Worm (Caenorhabditis elegans): Measurements from ENCODE around the gene eyg-1.
"Not testable (repeated sequence)": the region's sequence is repeated elsewhere in the genome, so short reads cannot be mapped to it uniquely, and the experiment has no call there.

eyg-1 gene

DNA sequence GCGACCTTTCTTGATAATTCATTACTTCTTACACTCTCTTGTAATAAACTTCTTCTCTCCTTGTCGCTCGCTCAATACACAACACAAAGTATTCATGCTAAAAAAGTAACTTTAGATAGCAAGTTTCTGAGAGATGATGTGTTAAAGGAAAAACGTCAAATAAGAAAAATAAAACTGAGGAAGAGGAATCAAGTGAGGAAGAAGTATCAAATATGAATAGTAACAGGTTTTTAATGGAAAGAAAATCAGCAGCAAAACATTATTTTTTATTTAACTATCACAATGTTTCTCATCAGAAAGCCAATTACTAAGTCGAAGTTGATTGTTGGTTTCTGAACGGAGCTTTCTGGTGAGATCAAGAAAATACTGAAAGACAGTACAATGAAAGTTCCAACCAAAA, 38.6 kb upstream of the eyg-1 start, which contains the start of gene chil-1:
TSS of gene chil-1 (minus strand) at position 101 of the 400 bp plus-strand sequence.
- not testable (repeated sequence) for TF ChIP-seq daf-8 (GFP tag; IDR thresholded peaks at IDR 0.05); fos-1 (tag; optimal IDR thresholded peaks at IDR 0.05); unc-62 (GFP tag; optimal IDR thresholded peaks at IDR 0.05 in 1 of 2); unc-62 (tag; optimal IDR thresholded peaks at IDR 0.05)

DNA sequence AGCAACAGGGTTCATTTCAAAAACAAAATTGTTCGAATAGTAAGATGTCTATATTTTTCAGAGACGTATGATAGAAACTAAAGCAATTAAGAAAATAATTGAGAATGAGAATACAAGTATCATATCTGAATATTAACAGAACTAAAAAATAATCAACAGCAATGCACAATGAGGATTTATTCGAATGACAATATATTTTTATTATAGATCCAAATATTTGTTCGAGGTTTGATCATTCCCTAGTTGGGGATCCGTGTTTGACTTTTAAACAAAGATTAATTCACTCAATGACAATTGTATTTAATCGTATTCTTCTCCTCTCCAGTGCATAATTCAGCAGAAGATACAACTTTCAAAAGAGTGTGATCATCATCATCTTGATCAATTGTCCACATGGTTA, 34.4 kb upstream of the eyg-1 start, which contains the start of gene C08H9.18:
TSS of gene C08H9.18 (minus strand) at position 101 of the 400 bp plus-strand sequence.
- TF ChIP-seq lin-39 (tag; optimal IDR thresholded peaks at IDR 0.05) = no peak
- no peak for TF ChIP-seq lim-7 (GFP tag; IDR thresholded peaks at IDR 0.05)
- no peak for TF ChIP-seq F44E2.7 (GFP tag; IDR thresholded peaks at IDR 0.05)
- no peak for TF ChIP-seq D1046.2 (GFP tag; IDR thresholded peaks at IDR 0.05)
- no peak for TF ChIP-seq daf-12 (tag; optimal IDR thresholded peaks at IDR 0.05)
- no peak for TF ChIP-seq F37D6.2 (tag; optimal IDR thresholded peaks at IDR 0.05)

DNA sequence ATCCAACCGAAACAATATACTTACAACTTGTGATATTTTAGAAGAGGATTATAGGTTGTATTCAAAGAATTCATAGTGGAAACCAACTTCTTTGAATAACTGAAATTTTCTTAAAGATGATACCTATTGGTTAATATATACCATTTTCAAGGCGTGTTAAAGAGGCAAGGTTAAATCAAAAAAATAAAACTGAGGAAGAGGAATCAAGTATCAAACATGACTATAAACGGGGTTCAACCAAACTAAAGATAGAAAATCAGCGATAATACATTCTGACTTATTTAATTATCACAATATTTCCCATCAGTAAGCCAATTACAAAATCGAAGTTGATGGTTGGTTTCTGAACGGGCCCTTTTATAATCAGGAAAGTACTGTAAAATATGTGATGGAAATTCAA, 33.6 kb upstream of the eyg-1 start, which contains the start of gene chil-3:
TSS of gene chil-3 (minus strand) at position 101 of the 400 bp plus-strand sequence.
- TF ChIP-seq unc-39 (tag; optimal IDR thresholded peaks at IDR 0.05) (no peak), nhr-42 (GFP tag; IDR thresholded peaks at IDR 0.05) (no peak), T26A8.4 (GFP tag; IDR thresholded peaks at IDR 0.05) (no peak), unc-62 (GFP tag; optimal IDR thresholded peaks at IDR 0.05 in 1 of 2) (no peak), unc-62 (tag; optimal IDR thresholded peaks at IDR 0.05) (no peak), fkh-10 (GFP tag; optimal IDR thresholded peaks at IDR 0.05) (no peak), F26F4.8 (GFP tag; conservative IDR thresholded peaks at IDR 0.05) (no peak), set-16 (GFP tag; IDR thresholded peaks at IDR 0.05) (no peak), hmg-1.1 (GFP tag; IDR thresholded peaks at IDR 0.05) (no peak), nhr-111 (GFP tag; optimal IDR thresholded peaks at IDR 0.05) (no peak), mxl-3 (GFP tag; optimal IDR thresholded peaks at IDR 0.05) (no peak), attf-4 (tag; optimal IDR thresholded peaks at IDR 0.05) (no peak), nhr-6 (tag; optimal IDR thresholded peaks at IDR 0.05) (no peak), rbr-2 (tag; optimal IDR thresholded peaks at IDR 0.05) (no peak), Y75B8A.6 (GFP tag; IDR thresholded peaks at IDR 0.05) (no peak), lin-15B (tag; optimal IDR thresholded peaks at IDR 0.05) (no peak), lim-7 (GFP tag; IDR thresholded peaks at IDR 0.05) (no peak), lin-39 (tag; optimal IDR thresholded peaks at IDR 0.05) (no peak)

DNA sequence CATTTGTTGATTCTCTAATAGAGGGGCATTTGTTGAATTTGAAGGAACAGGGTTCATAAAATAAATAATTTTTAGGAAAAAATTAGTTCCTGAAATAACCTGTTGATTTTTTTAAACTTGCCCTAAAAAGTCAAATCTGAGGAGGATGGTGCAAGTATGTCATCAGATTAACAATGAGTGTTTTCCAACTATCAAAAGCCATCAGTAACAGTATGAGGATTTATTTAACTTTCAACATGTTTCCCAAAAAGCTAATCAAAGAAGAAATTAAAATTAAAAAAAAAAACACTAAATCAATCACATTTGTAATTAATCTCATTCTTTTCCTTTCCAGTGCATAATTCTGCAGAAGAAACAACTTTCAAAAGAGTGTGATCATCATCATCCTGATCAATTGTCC, 31.8 kb upstream of the eyg-1 start, which contains the start of gene chil-5:
TSS of gene chil-5 (minus strand) at position 101 of the 400 bp plus-strand sequence.
- TF ChIP-seq aly-2 (tag; optimal IDR thresholded peaks at IDR 0.05) = no peak
- TF ChIP-seq zag-1 (tag; optimal IDR thresholded peaks at IDR 0.05) = no peak
- TF ChIP-seq ceh-32 (tag; optimal IDR thresholded peaks at IDR 0.05; ENCODE audit: poor library complexity) = no peak
- no peak for TF ChIP-seq egl-27 (tag; optimal IDR thresholded peaks at IDR 0.05)
- TF ChIP-seq aha-1 (tag) = no peak

DNA sequence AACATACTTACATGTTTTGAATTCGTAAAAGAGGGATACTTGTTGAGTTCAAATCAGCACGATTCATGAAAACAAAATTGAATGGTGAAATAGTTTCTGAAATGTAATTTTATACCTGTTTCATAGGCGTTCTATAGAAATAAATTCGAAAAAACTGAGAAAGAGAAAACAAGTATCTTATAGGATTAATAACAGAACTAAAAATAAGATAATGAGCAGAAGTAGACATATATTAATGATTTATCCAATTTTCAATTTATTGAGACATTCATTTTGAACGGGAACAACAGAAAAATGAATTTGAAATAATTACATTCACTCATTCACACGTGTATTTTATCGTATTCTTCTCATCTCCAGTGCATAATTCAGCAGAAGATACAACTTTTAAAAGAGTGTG, 30.0 kb upstream of the eyg-1 start, which contains the start of gene chil-6:
TSS of gene chil-6 (minus strand) at position 101 of the 400 bp plus-strand sequence.
- TF ChIP-seq daf-16 (GFP tag; optimal IDR thresholded peaks at IDR 0.05) = no peak
- TF ChIP-seq daf-16 (tag; optimal IDR thresholded peaks at IDR 0.05) = no peak
- no peak for TF ChIP-seq arid-1 (GFP tag; conservative IDR thresholded peaks at IDR 0.05)
- no peak for TF ChIP-seq nhr-111 (GFP tag; optimal IDR thresholded peaks at IDR 0.05)
- TF ChIP-seq nhr-237 (tag; optimal IDR thresholded peaks at IDR 0.05) = no peak
- TF ChIP-seq vab-7 (GFP tag; IDR thresholded peaks at IDR 0.05) = no peak
- no peak for TF ChIP-seq unc-62 (GFP tag; optimal IDR thresholded peaks at IDR 0.05 in 1 of 2)
- TF ChIP-seq unc-62 (tag; optimal IDR thresholded peaks at IDR 0.05) = no peak

DNA sequence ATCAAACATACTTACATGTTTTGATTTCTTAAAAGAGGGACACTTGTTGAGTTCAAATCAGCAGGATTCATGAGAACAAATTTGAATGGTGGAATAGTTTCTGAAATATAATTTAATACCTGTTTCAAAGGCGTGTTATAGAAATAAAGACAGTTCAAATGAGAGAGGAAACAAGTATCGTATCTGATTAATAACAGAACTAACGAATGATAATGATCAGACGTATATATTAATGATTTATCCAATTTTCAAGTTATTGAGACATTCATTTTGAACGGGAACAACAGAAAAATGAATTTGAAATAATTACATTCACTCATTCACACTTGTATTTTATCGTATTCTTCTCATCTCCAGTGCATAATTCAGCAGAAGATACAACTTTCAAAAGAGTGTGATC, 27.9 kb upstream of the eyg-1 start, which contains the start of gene chil-4:
TSS of gene chil-4 (minus strand) at position 101 of the 400 bp plus-strand sequence.
- no peak for TF ChIP-seq lin-38 (GFP tag; IDR thresholded peaks at IDR 0.05)
- no peak for TF ChIP-seq ceh-62 (tag; optimal IDR thresholded peaks at IDR 0.05)
- TF ChIP-seq spr-3 (GFP tag; optimal IDR thresholded peaks at IDR 0.05) = no peak
- TF ChIP-seq jun-1 (tag; optimal IDR thresholded peaks at IDR 0.05) = no peak
- no peak for TF ChIP-seq Y105C5A.15 (GFP tag; IDR thresholded peaks at IDR 0.05)
- no peak for TF ChIP-seq ztf-11 (tag; optimal IDR thresholded peaks at IDR 0.05)
- TF ChIP-seq fkh-10 (GFP tag; optimal IDR thresholded peaks at IDR 0.05) = no peak
- no peak for TF ChIP-seq Y5F2A.4 (GFP tag; optimal IDR thresholded peaks at IDR 0.05)
- TF ChIP-seq dmd-9 (GFP tag; IDR thresholded peaks at IDR 0.05) = no peak

Data from whole organism, L4 larva.